Worm (Caenorhabditis elegans): Measurements from ENCODE around the gene F26G1.11.

The F26G1.11 gene

DNA sequence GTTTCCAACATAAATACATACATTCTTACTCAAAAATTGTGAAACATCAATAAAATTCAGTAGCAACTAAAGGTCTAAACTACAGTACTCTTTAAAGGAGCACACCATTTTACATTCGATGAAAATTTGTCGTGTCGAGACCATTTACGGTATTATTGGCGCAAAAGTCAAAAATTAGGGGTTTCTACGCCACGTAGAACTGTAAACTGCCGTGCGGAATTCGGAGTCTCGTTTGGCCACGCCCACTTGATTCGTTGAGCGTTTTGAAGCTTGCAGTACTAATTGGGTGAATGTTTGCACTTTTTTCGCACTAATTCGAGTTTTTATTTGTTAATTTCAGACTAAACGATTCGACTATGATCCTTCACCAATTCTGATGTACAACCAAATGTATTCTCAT is 13.8 kb downstream of the F26G1.11 start:
- no peak for TF ChIP-seq zip-5 (tag; optimal IDR thresholded peaks at IDR 0.05)
- no peak for TF ChIP-seq fkh-6 (tag; optimal IDR thresholded peaks at IDR 0.05)
- TF ChIP-seq Y22D7AL.16 (tag; optimal IDR thresholded peaks at IDR 0.05): no peak
- no peak for TF ChIP-seq ceh-31 (tag; optimal IDR thresholded peaks at IDR 0.05)
- no peak for TF ChIP-seq rnt-1 (tag; optimal IDR thresholded peaks at IDR 0.05)
- TF ChIP-seq ceh-14 (tag; optimal IDR thresholded peaks at IDR 0.05): no peak
- TF ChIP-seq npax-4 (tag; optimal IDR thresholded peaks at IDR 0.05): no peak

DNA sequence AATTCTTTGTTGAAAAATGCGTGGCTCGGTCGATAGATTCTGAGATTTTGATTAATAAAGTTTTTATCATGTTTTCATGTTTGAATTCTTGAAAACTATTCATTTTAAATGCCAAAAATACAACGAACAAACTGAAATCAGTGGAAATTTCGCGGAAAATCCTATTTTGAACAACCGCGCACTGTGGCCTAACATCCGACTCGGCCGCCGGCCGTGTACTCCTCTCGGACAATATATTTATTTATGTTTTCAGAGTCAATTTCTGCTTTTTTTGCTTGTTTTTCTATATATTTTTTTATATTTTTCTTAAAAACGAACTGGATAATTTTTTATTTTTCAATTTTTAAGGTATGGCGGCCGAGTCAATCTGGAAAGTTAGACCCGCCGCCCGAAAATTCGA is 14.3 kb downstream of the F26G1.11 start, which contains the start of gene F26G1.1:
Gene F26G1.1 (plus strand): TSS at position 347 of the 400 bp plus-strand sequence.
- TF ChIP-seq sox-4 (tag; optimal IDR thresholded peaks at IDR 0.05) (no peak), ceh-30 (tag; optimal IDR thresholded peaks at IDR 0.05) (no peak), fkh-10 (GFP tag; optimal IDR thresholded peaks at IDR 0.05) (no peak), sdc-2 (tag; optimal IDR thresholded peaks at IDR 0.05) (peak; percentile 48), ets-4 (tag; optimal IDR thresholded peaks at IDR 0.05) (peak; percentile 94), tbx-2 (tag; optimal IDR thresholded peaks at IDR 0.05) (peak; percentile 92), unc-55 (GFP tag; optimal IDR thresholded peaks at IDR 0.05) (no peak), C38D4.7 (GFP tag; optimal IDR thresholded peaks at IDR 0.05) (no peak), nhr-232 (tag; optimal IDR thresholded peaks at IDR 0.05) (no peak), pax-1 (tag; optimal IDR thresholded peaks at IDR 0.05) (no peak), ceh-6 (GFP tag; optimal IDR thresholded peaks at IDR 0.05) (no peak), elt-4 (tag; optimal IDR thresholded peaks at IDR 0.05) (no peak), zip-5 (tag; optimal IDR thresholded peaks at IDR 0.05) (peak; percentile 83), tbx-7 (tag; optimal IDR thresholded peaks at IDR 0.05) (peak; percentile 93), che-1 (tag; optimal IDR thresholded peaks at IDR 0.05) (peak; percentile 28), unc-86 (tag; optimal IDR thresholded peaks at IDR 0.05) (no peak), hlh-13 (GFP tag; optimal IDR thresholded peaks at IDR 0.05) (no peak), hlh-30 (tag; optimal IDR thresholded peaks at IDR 0.05; ENCODE audit: insufficient read depth) (no peak), ceh-34 (tag; optimal IDR thresholded peaks at IDR 0.05) (peak; percentile 29), ztf-16 (tag; optimal IDR thresholded peaks at IDR 0.05) (peak; percentile 43), fkh-6 (tag; optimal IDR thresholded peaks at IDR 0.05) (peak; percentile 14), odd-2 (tag; optimal IDR thresholded peaks at IDR 0.05) (no peak), Y22D7AL.16 (tag; optimal IDR thresholded peaks at IDR 0.05) (no peak), ahr-1 (tag; optimal IDR thresholded peaks at IDR 0.05) (peak; percentile 73), ceh-22 (tag; optimal IDR thresholded peaks at IDR 0.05) (no peak), hlh-8 (tag; optimal IDR thresholded peaks at IDR 0.05) (peak; percentile 90), F13H6.1 (tag; optimal IDR thresholded peaks at IDR 0.05) (peak; percentile 63), gmeb-2 (tag; optimal IDR thresholded peaks at IDR 0.05) (peak; percentile 24), ceh-18 (tag; optimal IDR thresholded peaks at IDR 0.05) (no peak), mec-3 (tag; optimal IDR thresholded peaks at IDR 0.05; ENCODE audit: borderline replicate concordance) (peak; percentile 65), K09A11.1 (tag; optimal IDR thresholded peaks at IDR 0.05; ENCODE audit: insufficient read depth) (no peak), lin-11 (tag; optimal IDR thresholded peaks at IDR 0.05) (no peak), elt-2 (tag; optimal IDR thresholded peaks at IDR 0.05) (peak; percentile 97), pros-1 (tag; optimal IDR thresholded peaks at IDR 0.05) (no peak), pqm-1 (tag; optimal IDR thresholded peaks at IDR 0.05) (no peak), lim-6 (tag; optimal IDR thresholded peaks at IDR 0.05) (peak; percentile 50), pat-9 (tag; optimal IDR thresholded peaks at IDR 0.05) (no peak), ttx-3 (tag; optimal IDR thresholded peaks at IDR 0.05) (peak; percentile 58), K02D7.2 (tag; optimal IDR thresholded peaks at IDR 0.05) (no peak), ceh-24 (tag; optimal IDR thresholded peaks at IDR 0.05) (no peak), ceh-19 (GFP tag; optimal IDR thresholded peaks at IDR 0.05) (no peak), unc-42 (tag; optimal IDR thresholded peaks at IDR 0.05) (peak; percentile 10), T23F11.4 (GFP tag; optimal IDR thresholded peaks at IDR 0.05) (no peak), ceh-31 (tag; optimal IDR thresholded peaks at IDR 0.05) (peak; percentile 90), dve-1 (tag; optimal IDR thresholded peaks at IDR 0.05) (no peak), ceh-9 (tag; optimal IDR thresholded peaks at IDR 0.05) (no peak), fax-1 (tag; optimal IDR thresholded peaks at IDR 0.05) (peak; percentile 57), ref-2 (tag; optimal IDR thresholded peaks at IDR 0.05) (peak; percentile 72), hlh-15 (tag; optimal IDR thresholded peaks at IDR 0.05) (no peak)

Data from whole organism, late embryonic.